Fruit fly (Drosophila melanogaster) whole organism, embryonic: ENCODE measurements around the gene brv3.

Experiments used
- B-H2 ChIP-seq: fragments of 200-800 bp; sonication (Bioruptor generic); optimal IDR thresholded peaks from 2 replicates; lab custom pipeline; 2018; ENCODE audit warnings: missing biosample characterization, mild to moderate bottlenecking, missing genetic modification characterization
- BEAF-32 ChIP-seq: fragments of 200-800 bp; sonication (Bioruptor generic); optimal IDR thresholded peaks from 3 replicates; lab custom pipeline; 2017; ENCODE audit warnings: missing biosample characterization, missing genetic modification characterization, mild to moderate bottlenecking, moderate library complexity, missing genetic modification reagents
- CG10267 ChIP-seq: fragments of 200-800 bp; sonication (Bioruptor generic); optimal IDR thresholded peaks from 2 replicates; lab custom pipeline; 2018; ENCODE audit warnings: missing biosample characterization, mild to moderate bottlenecking, missing genetic modification characterization, moderate library complexity
- CG10959 ChIP-seq: fragments of 200-800 bp; sonication (Bioruptor generic); IDR thresholded peaks from 2 replicates; pipeline ENCODE4 v1.3.6; 2022; ENCODE audit warnings: missing biosample characterization, missing genetic modification characterization
- CG11398 ChIP-seq: fragments of 200-800 bp; sonication (Bioruptor generic); optimal IDR thresholded peaks from 2 replicates; lab custom pipeline; 2016; ENCODE audit warnings: missing biosample characterization, missing genetic modification characterization
- CG11696 ChIP-seq: fragments of 200-800 bp; sonication (Bioruptor generic); IDR thresholded peaks from 2 replicates; pipeline ENCODE4 v1.3.6; 2022; ENCODE audit warnings: missing biosample characterization, missing genetic modification characterization
- CG11723 ChIP-seq: fragments of 200-800 bp; sonication (Bioruptor generic); optimal IDR thresholded peaks from 2 replicates; lab custom pipeline; 2017; ENCODE audit warnings: missing biosample characterization, mild to moderate bottlenecking, missing genetic modification characterization
- CG13624 ChIP-seq: fragments of 200-800 bp; sonication (Bioruptor generic); optimal IDR thresholded peaks from 2 replicates; lab custom pipeline; 2016; ENCODE audit warnings: missing biosample characterization, missing genetic modification characterization
- CG15073 ChIP-seq: fragments of 200-800 bp; sonication (Bioruptor generic); optimal IDR thresholded peaks from 2 replicates; lab custom pipeline; 2016; ENCODE audit warnings: missing biosample characterization, missing genetic modification characterization
- CG2199 ChIP-seq: fragments of 200-800 bp; sonication (Bioruptor generic); IDR thresholded peaks from 3 replicates; pipeline ENCODE4 v1.3.6; 2022; ENCODE audit warnings: missing biosample characterization, missing genetic modification characterization
- CG2712 ChIP-seq: fragments of 200-800 bp; optimal IDR thresholded peaks from 3 replicates; lab custom pipeline; 2019; ENCODE audit warnings: missing biosample characterization, mild to moderate bottlenecking, missing genetic modification characterization, moderate library complexity
- CG32532 ChIP-seq: fragments of 200-800 bp; sonication (Bioruptor generic); IDR thresholded peaks from 2 replicates; pipeline ENCODE4 v1.3.6; 2022; ENCODE audit warnings: missing biosample characterization, missing genetic modification characterization
- CG32767 ChIP-seq: fragments of 200-800 bp; sonication (Bioruptor generic); IDR thresholded peaks from 2 replicates; pipeline ENCODE4 v1.3.6; 2022; ENCODE audit warnings: missing biosample characterization, missing genetic modification characterization
- CG3847 ChIP-seq: fragments of 200-800 bp; sonication (Bioruptor generic); IDR thresholded peaks from 2 replicates; pipeline ENCODE4 v1.3.6; 2022; ENCODE audit warnings: missing biosample characterization, missing genetic modification characterization
- CG5953 ChIP-seq: fragments of 200-800 bp; sonication (Bioruptor generic); IDR thresholded peaks from 2 replicates; pipeline ENCODE4 v1.3.6; 2022; ENCODE audit warnings: missing biosample characterization, missing genetic modification characterization
- CG6689 ChIP-seq: fragments of 200-800 bp; sonication (Bioruptor generic); IDR thresholded peaks from 2 replicates; pipeline ENCODE4 v1.3.6; 2022; ENCODE audit warnings: missing biosample characterization, missing genetic modification characterization
- CG7745 ChIP-seq: fragments of 200-800 bp; sonication (Bioruptor generic); optimal IDR thresholded peaks from 2 replicates; lab custom pipeline; 2018; ENCODE audit warnings: missing biosample characterization, mild to moderate bottlenecking, missing genetic modification characterization, moderate library complexity
- CG7987 ChIP-seq: fragments of 200-800 bp; sonication (Bioruptor generic); optimal IDR thresholded peaks from 2 replicates; lab custom pipeline; 2018; ENCODE audit warnings: missing biosample characterization, mild to moderate bottlenecking, missing genetic modification characterization, moderate library complexity
- CG8281 ChIP-seq: fragments of 200-800 bp; sonication (Bioruptor generic); optimal IDR thresholded peaks from 2 replicates; lab custom pipeline; 2018; ENCODE audit warnings: missing biosample characterization, mild to moderate bottlenecking, missing genetic modification characterization, moderate library complexity
- CG8478 ChIP-seq: fragments of >200 bp; optimal IDR thresholded peaks from 2 replicates; lab custom pipeline; 2018
- CG8765 ChIP-seq: fragments of 200-800 bp; sonication (Bioruptor generic); IDR thresholded peaks from 2 replicates; pipeline ENCODE4 v1.3.6; 2022; ENCODE audit warnings: missing biosample characterization, missing genetic modification characterization
- Camta ChIP-seq: fragments of 200-800 bp; sonication (Bioruptor generic); optimal IDR thresholded peaks from 2 replicates; lab custom pipeline; 2016; ENCODE audit warnings: missing biosample characterization, missing genetic modification characterization
- Deaf1 ChIP-seq: fragments of 200-800 bp; optimal IDR thresholded peaks from 3 replicates; lab custom pipeline; 2019; ENCODE audit warnings: missing biosample characterization, mild to moderate bottlenecking, missing genetic modification characterization, moderate library complexity
- Gug ChIP-seq: fragments of 200-800 bp; sonication (Bioruptor generic); IDR thresholded peaks from 4 replicates; pipeline ENCODE4 v1.3.6; 2022; ENCODE audit warnings: missing biosample characterization, missing genetic modification characterization
- Oli ChIP-seq: fragments of 200-800 bp; sonication (Bioruptor generic); optimal IDR thresholded peaks from 2 replicates; lab custom pipeline; 2018; ENCODE audit warnings: missing biosample characterization, mild to moderate bottlenecking, missing genetic modification characterization, moderate library complexity
- Six4 ChIP-seq: fragments of 200-800 bp; sonication (Bioruptor generic); optimal IDR thresholded peaks from 2 replicates; lab custom pipeline; 2016; ENCODE audit warnings: missing biosample characterization, missing genetic modification characterization
- Usf ChIP-seq: fragments of 200-800 bp; sonication (Bioruptor generic); optimal IDR thresholded peaks from 2 replicates; lab custom pipeline; 2017; ENCODE audit warnings: missing genotype, missing biosample characterization, missing genetic modification characterization
- Vsx1 ChIP-seq: fragments of 200-800 bp; sonication (Bioruptor generic); optimal IDR thresholded peaks from 2 replicates; lab custom pipeline; 2017; ENCODE audit warnings: missing biosample characterization, mild to moderate bottlenecking, missing genetic modification characterization, missing genetic modification reagents
- YL-1 ChIP-seq: fragments of 200-800 bp; sonication (Bioruptor generic); optimal IDR thresholded peaks from 3 replicates; lab custom pipeline; 2017; ENCODE audit warnings: missing biosample characterization, mild to moderate bottlenecking, missing genetic modification characterization
- chn ChIP-seq: fragments of 200-800 bp; sonication (Bioruptor generic); optimal IDR thresholded peaks from 2 replicates; lab custom pipeline; 2016; ENCODE audit warnings: missing biosample characterization, missing genetic modification characterization
- croc ChIP-seq: fragments of 200-800 bp; sonication (Bioruptor generic); conservative IDR thresholded peaks from 3 replicates; pipeline ENCODE4 v1.3.6; 2022; ENCODE audit warnings: missing biosample characterization, missing genetic modification characterization
- cwo ChIP-seq: fragments of 200-800 bp; sonication (Bioruptor generic); optimal IDR thresholded peaks from 3 replicates; lab custom pipeline; 2017; ENCODE audit warnings: missing biosample characterization, missing genetic modification characterization, mild to moderate bottlenecking, moderate library complexity, missing genetic modification reagents
- dm ChIP-seq: fragments of 200-800 bp; sonication (Bioruptor generic); optimal IDR thresholded peaks from 3 replicates; lab custom pipeline; 2016; ENCODE audit warnings: missing biosample characterization, missing genetic modification characterization
- esg ChIP-seq: fragments of 200-800 bp; sonication (Bioruptor generic); conservative IDR thresholded peaks from 2 replicates; pipeline ENCODE4 v1.3.6; 2022; ENCODE audit warnings: missing biosample characterization, missing genetic modification characterization
- fd102C ChIP-seq: fragments of 200-800 bp; sonication (Bioruptor generic); optimal IDR thresholded peaks from 2 replicates; lab custom pipeline; 2018; ENCODE audit warnings: missing biosample characterization, mild to moderate bottlenecking, missing genetic modification characterization, moderate library complexity
- fd3F ChIP-seq: fragments of 200-800 bp; sonication (Bioruptor generic); optimal IDR thresholded peaks from 2 replicates; lab custom pipeline; 2018; ENCODE audit warnings: missing biosample characterization, mild to moderate bottlenecking, missing genetic modification characterization, moderate library complexity
- fu2 ChIP-seq: fragments of 200-800 bp; sonication (Bioruptor generic); optimal IDR thresholded peaks from 2 replicates; lab custom pipeline; 2016; ENCODE audit warnings: missing biosample characterization, missing genetic modification characterization
- grn ChIP-seq: fragments of 200-800 bp; sonication (Bioruptor generic); optimal IDR thresholded peaks from 3 replicates; lab custom pipeline; 2017; ENCODE audit warnings: missing biosample characterization, missing genetic modification characterization
- hb ChIP-seq: fragments of 200-800 bp; sonication (Bioruptor generic); IDR thresholded peaks from 3 replicates; pipeline ENCODE4 v1.3.6; 2022; ENCODE audit warnings: missing biosample characterization, missing genetic modification characterization; ENCODE audit not compliant: partially characterized antibody
- hbn ChIP-seq: fragments of 200-800 bp; sonication (Bioruptor generic); IDR thresholded peaks from 2 replicates; pipeline ENCODE4 v1.3.6; 2022; ENCODE audit warnings: missing biosample characterization, missing genetic modification characterization; ENCODE audit not compliant: partially characterized antibody
- maf-S ChIP-seq: fragments of 200-800 bp; sonication (Bioruptor generic); optimal IDR thresholded peaks from 2 replicates; lab custom pipeline; 2016; ENCODE audit warnings: missing biosample characterization, missing genetic modification characterization
- mld ChIP-seq: fragments of 200-800 bp; sonication (Bioruptor generic); IDR thresholded peaks from 3 replicates; pipeline ENCODE4 v1.3.6; 2022; ENCODE audit warnings: missing biosample characterization, missing genetic modification characterization; ENCODE audit not compliant: partially characterized antibody
- nerfin-2 ChIP-seq: fragments of 200-800 bp; sonication (Bioruptor generic); IDR thresholded peaks from 2 replicates; pipeline ENCODE4 v1.3.6; 2022; ENCODE audit warnings: missing biosample characterization, missing genetic modification characterization; ENCODE audit not compliant: partially characterized antibody
- onecut ChIP-seq: fragments of 200-800 bp; sonication (Bioruptor generic); IDR thresholded peaks from 2 replicates; pipeline ENCODE4 v1.3.6; 2022; ENCODE audit warnings: missing biosample characterization, missing genetic modification characterization
- pnt ChIP-seq: fragments of 200-800 bp; sonication (Bioruptor generic); optimal IDR thresholded peaks from 3 replicates; lab custom pipeline; 2016; ENCODE audit warnings: missing biosample characterization, missing genetic modification characterization
- row ChIP-seq: fragments of 200-800 bp; sonication (Bioruptor generic); IDR thresholded peaks from 3 replicates; pipeline ENCODE4 v1.3.6; 2022; ENCODE audit warnings: missing biosample characterization, missing genetic modification characterization
- sisA ChIP-seq: fragments of 200-800 bp; sonication (Bioruptor generic); IDR thresholded peaks from 2 replicates; pipeline ENCODE4 v1.3.6; 2022; ENCODE audit warnings: missing biosample characterization, missing genetic modification characterization
- tna ChIP-seq: fragments of 200-800 bp; sonication (Bioruptor generic); IDR thresholded peaks from 2 replicates; pipeline ENCODE4 v1.3.6; 2022; ENCODE audit warnings: missing biosample characterization, missing genetic modification characterization; ENCODE audit not compliant: partially characterized antibody
- unc-4 ChIP-seq: fragments of 200-800 bp; sonication (Bioruptor generic); IDR thresholded peaks from 2 replicates; pipeline ENCODE4 v1.3.6; 2022; ENCODE audit warnings: missing biosample characterization, missing genetic modification characterization; ENCODE audit not compliant: partially characterized antibody
- zen2 ChIP-seq: fragments of 200-800 bp; sonication (Bioruptor generic); IDR thresholded peaks from 3 replicates; pipeline ENCODE4 v1.3.6; 2022; ENCODE audit warnings: missing biosample characterization, missing genetic modification characterization; ENCODE audit not compliant: partially characterized antibody
- zf30C ChIP-seq: fragments of 200-800 bp; sonication (Bioruptor generic); optimal IDR thresholded peaks from 3 replicates; lab custom pipeline; 2018; ENCODE audit warnings: missing biosample characterization, mild to moderate bottlenecking, missing genetic modification characterization

The brv3 gene

dm6 chrX:2647472-2647883, 23.1 kb upstream of the brv3 start (continued):
- TF ChIP-seq mld (no peak), esg (GFP tag; lab: Robert Waterston, UW) (peak; percentile 47), dm (no peak), chn (GFP tag; lab: Kevin White, UChicago) (peak; percentile 39), pnt (GFP tag; lab: Kevin White, UChicago) (peak; percentile 37), CG6689 (peak; percentile 57), CG10959 (GFP tag; lab: Robert Waterston, UW) (no peak), grn (no peak), Usf (no peak), onecut (GFP tag; lab: Robert Waterston, UW) (peak; percentile 45), CG11723 (GFP tag; lab: Kevin White, UChicago) (peak; percentile 33), fd102C (no peak), cwo (peak; percentile 60), CG8478 (no peak), CG8281 (tag; lab: Kevin White, UChicago) (peak; percentile 30), sisA (GFP tag; lab: Robert Waterston, UW) (peak; percentile 54; the same call in 1 of the 2 replicates), CG7987 (GFP tag; lab: Kevin White, UChicago) (no peak), YL-1 (GFP tag; lab: Kevin White, UChicago) (no peak), Camta (GFP tag; lab: Kevin White, UChicago) (peak; percentile 31), Six4 (peak; percentile 43), CG2712 (tag; lab: Kevin White, UChicago) (peak; percentile 57), CG10267 (peak; percentile 50), zf30C (GFP tag; lab: Kevin White, UChicago) (peak; percentile 76), BEAF-32 (GFP tag; lab: Kevin White, UChicago) (no peak), maf-S (GFP tag; lab: Kevin White, UChicago) (peak; percentile 58), CG32767 (GFP tag; lab: Robert Waterston, UW) (peak; percentile 56), CG15073 (GFP tag; lab: Kevin White, UChicago) (no peak), hb (GFP tag; lab: Robert Waterston, UW) (no peak), fd3F (GFP tag; lab: Kevin White, UChicago) (peak; percentile 36), zen2 (GFP tag; lab: Robert Waterston, UW) (no peak), CG13624 (GFP tag; lab: Kevin White, UChicago) (peak; percentile 43), Vsx1 (peak; percentile 26), tna (GFP tag; lab: Robert Waterston, UW) (no peak), Gug (GFP tag; lab: Robert Waterston, UW) (no peak), row (GFP tag; lab: Robert Waterston, UW) (peak; percentile 78), CG2199 (no peak), CG11398 (GFP tag; lab: Kevin White, UChicago) (peak; percentile 7), B-H2 (GFP tag; lab: Kevin White, UChicago) (peak; percentile 37), nerfin-2 (GFP tag; lab: Robert Waterston, UW) (no peak), CG5953 (GFP tag; lab: Robert Waterston, UW) (no peak), fu2 (GFP tag; lab: Kevin White, UChicago) (no peak), CG11696 (GFP tag; lab: Robert Waterston, UW) (no peak), croc (GFP tag; lab: Robert Waterston, UW) (peak; percentile 34; the same call in 1 of the 3 replicates), CG8765 (GFP tag; lab: Robert Waterston, UW) (no peak), CG3847 (GFP tag; lab: Robert Waterston, UW) (no peak; the same call in 1 of the 2 replicates), Deaf1 (peak; percentile 26), unc-4 (GFP tag; lab: Robert Waterston, UW) (no peak), CG32532 (GFP tag; lab: Robert Waterston, UW) (peak; percentile 66; the same call in 1 of the 2 replicates), hbn (GFP tag; lab: Robert Waterston, UW) (no peak), Oli (peak; percentile 73), CG7745 (tag; lab: Kevin White, UChicago) (no peak)
